Fruit fly (Drosophila melanogaster) whole organism, embryonic: Measurements from ENCODE around the gene CG18557.

Experiments used
- CG1024 ChIP-seq: fragments of 200-800 bp; sonication (Bioruptor generic); IDR thresholded peaks from 2 replicates; pipeline ENCODE4 v1.3.6; 2022; ENCODE audit warnings: missing biosample characterization, missing genetic modification characterization
- CG10321 ChIP-seq: fragments of 200-800 bp; sonication (Bioruptor generic); IDR thresholded peaks from 2 replicates; pipeline ENCODE4 v1.3.6; 2022; ENCODE audit warnings: missing biosample characterization, missing genetic modification characterization
- CG10979 ChIP-seq: fragments of 200-800 bp; sonication (Bioruptor generic); optimal IDR thresholded peaks from 2 replicates; lab custom pipeline; 2018; ENCODE audit warnings: missing biosample characterization, mild to moderate bottlenecking, missing genetic modification characterization, moderate library complexity
- CG11085 ChIP-seq: fragments of 200-800 bp; sonication (Bioruptor generic); IDR thresholded peaks from 2 replicates; pipeline ENCODE4 v1.3.6; 2022; ENCODE audit warnings: missing biosample characterization, missing genetic modification characterization
- CG1233 ChIP-seq: fragments of 200-800 bp; sonication (Bioruptor generic); optimal IDR thresholded peaks from 4 replicates; lab custom pipeline; 2018; ENCODE audit warnings: missing biosample characterization, mild to moderate bottlenecking, missing genetic modification characterization
- CG12659 ChIP-seq: fragments of 200-800 bp; sonication (Bioruptor generic); optimal IDR thresholded peaks from 3 replicates; lab custom pipeline; 2017; ENCODE audit warnings: mild to moderate bottlenecking, missing biosample characterization, missing genetic modification reagents, missing genetic modification characterization
- CG14441 ChIP-seq: fragments of 200-800 bp; sonication (Bioruptor generic); IDR thresholded peaks from 2 replicates; pipeline ENCODE4 v1.3.6; 2022; ENCODE audit warnings: missing biosample characterization, missing genetic modification characterization
- CG15269 ChIP-seq: fragments of 200-800 bp; sonication (Bioruptor generic); optimal IDR thresholded peaks from 2 replicates; lab custom pipeline; 2018; ENCODE audit warnings: missing biosample characterization, mild to moderate bottlenecking, missing genetic modification characterization, moderate library complexity
- CG17612 ChIP-seq: fragments of 200-800 bp; sonication (Bioruptor generic); IDR thresholded peaks from 2 replicates; pipeline ENCODE4 v1.3.6; 2022; ENCODE audit warnings: missing biosample characterization, missing genetic modification characterization
- CG18011 ChIP-seq: fragments of 200-800 bp; sonication (Bioruptor generic); optimal IDR thresholded peaks from 2 replicates; lab custom pipeline; 2017; ENCODE audit warnings: missing biosample characterization, missing genetic modification characterization, mild to moderate bottlenecking, moderate library complexity, missing genotype
- CG30431 ChIP-seq: fragments of 200-800 bp; sonication (Bioruptor generic); optimal IDR thresholded peaks from 2 replicates; lab custom pipeline; 2017; ENCODE audit warnings: missing biosample characterization, missing genetic modification characterization
- CG31365 ChIP-seq: fragments of 200-800 bp; sonication (Bioruptor generic); optimal IDR thresholded peaks from 2 replicates; lab custom pipeline; 2018; ENCODE audit warnings: missing biosample characterization, mild to moderate bottlenecking, missing genetic modification characterization
- CG34224 ChIP-seq: fragments of 200-800 bp; sonication (Bioruptor generic); IDR thresholded peaks from 3 replicates; pipeline ENCODE4 v1.3.6; 2022; ENCODE audit warnings: missing biosample characterization, missing genetic modification characterization; ENCODE audit not compliant: partially characterized antibody
- CG3838 ChIP-seq: fragments of 200-800 bp; sonication (Bioruptor generic); optimal IDR thresholded peaks from 3 replicates; lab custom pipeline; 2016; ENCODE audit warnings: missing biosample characterization, missing genetic modification characterization
- CG3995 ChIP-seq: fragments of 200-800 bp; sonication (Bioruptor generic); optimal IDR thresholded peaks from 3 replicates; lab custom pipeline; 2016; ENCODE audit warnings: missing biosample characterization, missing genetic modification characterization
- CG7556 ChIP-seq: fragments of 200-800 bp; sonication (Bioruptor generic); optimal IDR thresholded peaks from 2 replicates; lab custom pipeline; 2017; ENCODE audit warnings: missing biosample characterization, mild to moderate bottlenecking, missing genetic modification characterization
- CG8290 ChIP-seq, 3 experiments: fragments of 200-800 bp; sonication (Bioruptor generic); optimal IDR thresholded peaks; 2 replicates each; lab custom pipeline; 2016 to 2019; ENCODE audit warnings: missing biosample characterization in 3 of 3, missing genetic modification characterization in 3 of 3, mild to moderate bottlenecking in 2 of 3, moderate library complexity in 1 of 3
- CG8944 ChIP-seq: fragments of 200-800 bp; sonication (Bioruptor generic); optimal IDR thresholded peaks from 3 replicates; lab custom pipeline; 2016; ENCODE audit warnings: missing biosample characterization, missing genetic modification characterization
- CG9215 ChIP-seq: fragments of 200-800 bp; sonication (Bioruptor generic); IDR thresholded peaks from 2 replicates; pipeline ENCODE4 v1.3.6; 2022; ENCODE audit warnings: missing biosample characterization, missing genetic modification characterization
- CG9797 ChIP-seq: fragments of 200-800 bp; sonication (Bioruptor generic); optimal IDR thresholded peaks from 3 replicates; lab custom pipeline; 2018; ENCODE audit warnings: missing biosample characterization, mild to moderate bottlenecking, missing genetic modification characterization
- Chrac-16 ChIP-seq: fragments of 200-800 bp; sonication (Bioruptor generic); optimal IDR thresholded peaks from 3 replicates; lab custom pipeline; 2016; ENCODE audit warnings: missing biosample characterization, missing genetic modification characterization
- Deaf1 ChIP-seq: fragments of 200-800 bp; optimal IDR thresholded peaks from 3 replicates; lab custom pipeline; 2019; ENCODE audit warnings: missing biosample characterization, mild to moderate bottlenecking, missing genetic modification characterization, moderate library complexity
- Eip74EF ChIP-seq, 2 experiments: fragments of 200-800 bp in 1 of 2; fragments of >200 bp in 1 of 2; sonication (Bioruptor generic) in 1 of 2; optimal IDR thresholded peaks; 2 replicates each; lab custom pipeline; 2017 to 2019; ENCODE audit warnings: missing biosample characterization in 2 of 2, missing genetic modification characterization in 2 of 2, mild to moderate bottlenecking in 1 of 2, moderate library complexity in 1 of 2
- Ets65A ChIP-seq: fragments of 200-800 bp; sonication (Bioruptor generic); peaks from one replicate; lab custom pipeline; 2016; ENCODE audit warnings: missing biosample characterization, missing genetic modification characterization
- Jarid2 ChIP-seq: fragments of 200-800 bp; sonication (Bioruptor generic); optimal IDR thresholded peaks from 3 replicates; lab custom pipeline; 2017; ENCODE audit warnings: mild to moderate bottlenecking, missing biosample characterization, missing genetic modification reagents, missing genetic modification characterization
- Meics ChIP-seq: fragments of 200-800 bp; sonication (Bioruptor generic); optimal IDR thresholded peaks from 2 replicates; lab custom pipeline; 2017; ENCODE audit warnings: missing biosample characterization, mild to moderate bottlenecking, missing genetic modification characterization
- Six4 ChIP-seq: fragments of 200-800 bp; sonication (Bioruptor generic); optimal IDR thresholded peaks from 2 replicates; lab custom pipeline; 2016; ENCODE audit warnings: missing biosample characterization, missing genetic modification characterization
- cwo ChIP-seq: fragments of 200-800 bp; sonication (Bioruptor generic); optimal IDR thresholded peaks from 3 replicates; lab custom pipeline; 2017; ENCODE audit warnings: missing biosample characterization, missing genetic modification characterization, mild to moderate bottlenecking, moderate library complexity, missing genetic modification reagents
- dati ChIP-seq: fragments of 200-800 bp; sonication (Bioruptor generic); IDR thresholded peaks from 2 replicates; pipeline ENCODE4 v1.3.6; 2022; ENCODE audit warnings: missing biosample characterization, missing genetic modification characterization
- esg ChIP-seq: fragments of 200-800 bp; sonication (Bioruptor generic); conservative IDR thresholded peaks from 2 replicates; pipeline ENCODE4 v1.3.6; 2022; ENCODE audit warnings: missing biosample characterization, missing genetic modification characterization
- gcm ChIP-seq: fragments of 200-800 bp; sonication (Bioruptor generic); optimal IDR thresholded peaks from 2 replicates; lab custom pipeline; 2019; ENCODE audit warnings: missing biosample characterization, mild to moderate bottlenecking, missing genetic modification characterization, moderate library complexity
- gt ChIP-seq: fragments of 200-800 bp; sonication (Bioruptor generic); IDR thresholded peaks from 2 replicates; pipeline ENCODE4 v1.3.6; 2022; ENCODE audit warnings: missing biosample characterization, missing genetic modification characterization
- h ChIP-seq: fragments of >200 bp; optimal IDR thresholded peaks from 2 replicates; lab custom pipeline; 2017
- hbn ChIP-seq: fragments of 200-800 bp; sonication (Bioruptor generic); IDR thresholded peaks from 2 replicates; pipeline ENCODE4 v1.3.6; 2022; ENCODE audit warnings: missing biosample characterization, missing genetic modification characterization; ENCODE audit not compliant: partially characterized antibody
- her ChIP-seq: fragments of 200-800 bp; sonication (Bioruptor generic); optimal IDR thresholded peaks from 2 replicates; lab custom pipeline; 2016; ENCODE audit warnings: missing biosample characterization, missing genetic modification characterization
- ind ChIP-seq: fragments of 200-800 bp; sonication (Bioruptor generic); optimal IDR thresholded peaks from 3 replicates; lab custom pipeline; 2016; ENCODE audit warnings: missing biosample characterization, missing genetic modification characterization
- inv ChIP-seq: fragments of 200-800 bp; sonication (Bioruptor generic); IDR thresholded peaks from 2 replicates; pipeline ENCODE4 v1.3.6; 2022; ENCODE audit warnings: missing biosample characterization, missing genetic modification characterization; ENCODE audit not compliant: partially characterized antibody
- jumu ChIP-seq: fragments of 200-800 bp; sonication (Bioruptor generic); optimal IDR thresholded peaks from 3 replicates; lab custom pipeline; 2016; ENCODE audit warnings: missing biosample characterization, missing genetic modification characterization
- maf-S ChIP-seq: fragments of 200-800 bp; sonication (Bioruptor generic); optimal IDR thresholded peaks from 2 replicates; lab custom pipeline; 2016; ENCODE audit warnings: missing biosample characterization, missing genetic modification characterization
- p53 ChIP-seq: fragments of 200-800 bp; sonication (Bioruptor generic); optimal IDR thresholded peaks from 2 replicates; lab custom pipeline; 2016; ENCODE audit warnings: missing biosample characterization, missing genetic modification characterization
- pb ChIP-seq: fragments of 200-800 bp; sonication (Bioruptor generic); optimal IDR thresholded peaks from 3 replicates; lab custom pipeline; 2016; ENCODE audit warnings: missing biosample characterization, missing genetic modification characterization
- pho ChIP-seq: fragments of 200-800 bp; sonication (Bioruptor generic); optimal IDR thresholded peaks from 2 replicates; lab custom pipeline; 2016; ENCODE audit warnings: missing biosample characterization, missing genetic modification characterization
- pnt ChIP-seq: fragments of 200-800 bp; sonication (Bioruptor generic); optimal IDR thresholded peaks from 3 replicates; lab custom pipeline; 2016; ENCODE audit warnings: missing biosample characterization, missing genetic modification characterization
- prd ChIP-seq, 3 experiments: fragments of >200 bp in 2 of 3; fragments of 200-800 bp in 1 of 3; sonication (Bioruptor generic) in 1 of 3; optimal IDR thresholded peaks in 2 of 3; IDR thresholded peaks in 1 of 3; 2 replicates in 2 of 3; 3 replicates in 1 of 3; pipeline versions ENCODE4 v1.3.6 to Lab custom; 2017 to 2022; ENCODE audit warnings: missing biosample characterization in 1 of 3, missing genetic modification characterization in 1 of 3
- run ChIP-seq: fragments of 200-800 bp; sonication (Bioruptor generic); optimal IDR thresholded peaks from 3 replicates; lab custom pipeline; 2018; ENCODE audit warnings: missing biosample characterization, mild to moderate bottlenecking, missing genetic modification characterization
- sr ChIP-seq: fragments of 200-800 bp; sonication (Bioruptor generic); IDR thresholded peaks from 3 replicates; pipeline ENCODE4 v1.3.6; 2022; ENCODE audit warnings: missing biosample characterization, missing genetic modification characterization
- tio ChIP-seq: fragments of 200-800 bp; sonication (Bioruptor generic); optimal IDR thresholded peaks from 2 replicates; lab custom pipeline; 2017; ENCODE audit warnings: missing biosample characterization, missing genetic modification characterization, inconsistent platforms
- vfl ChIP-seq: fragments of 200-800 bp; sonication (Bioruptor generic); optimal IDR thresholded peaks from 2 replicates; lab custom pipeline; 2016; ENCODE audit warnings: missing biosample characterization, missing genetic modification characterization
- vnd ChIP-seq: fragments of 200-800 bp; sonication (Bioruptor generic); IDR thresholded peaks from 3 replicates; pipeline ENCODE4 v1.3.6; 2022; ENCODE audit warnings: missing biosample characterization, missing genetic modification characterization; ENCODE audit not compliant: partially characterized antibody

CG18557 gene

dm6 chr2L:2874542-2875194, 29.1 kb upstream of the CG18557 start, which contains the start of gene CG8814 (continued):
- no peak for TF ChIP-seq Jarid2 (GFP tag; lab: Kevin White, UChicago)
- peak; percentile 53 for TF ChIP-seq CG15269 (tag; lab: Kevin White, UChicago)
- no peak for TF ChIP-seq pb (GFP tag; lab: Kevin White, UChicago)
- TF ChIP-seq CG30431 (GFP tag; lab: Kevin White, UChicago): no peak
- peak; percentile 71 for TF ChIP-seq CG14441 (GFP tag; lab: Robert Waterston, UW)
- peak; percentile 57 for TF ChIP-seq Chrac-16
- no peak for TF ChIP-seq h (lab: Kevin White, UChicago)
- TF ChIP-seq sr (GFP tag; lab: Robert Waterston, UW): 0 out of 3 replicates have a peak, but pooled peaks have one; percentile 27
- TF ChIP-seq CG34224 (GFP tag; lab: Robert Waterston, UW): peak; percentile 70
- TF ChIP-seq CG7556 (GFP tag; lab: Kevin White, UChicago): peak; percentile 67
- TF ChIP-seq ind: peak; percentile 71
- no peak for TF ChIP-seq CG17612 (GFP tag; lab: Robert Waterston, UW)
- peak; percentile 77 for TF ChIP-seq CG8290 (GFP tag; optimal IDR thresholded peaks at IDR 0.05; lab: Kevin White, UChicago)
- peak in 1 of 2 experiments; percentile 71 for TF ChIP-seq CG8290 (tag; optimal IDR thresholded peaks at IDR 0.05; lab: Kevin White, UChicago)
- TF ChIP-seq CG8944 (GFP tag; lab: Kevin White, UChicago): peak; percentile 34
- no peak for TF ChIP-seq CG3838
- peak; percentile 57 for TF ChIP-seq pho (GFP tag; lab: Kevin White, UChicago)
- TF ChIP-seq her (GFP tag; lab: Kevin White, UChicago): peak; percentile 21
- TF ChIP-seq CG31365 (tag; lab: Kevin White, UChicago): no peak
- peak; percentile 36 for TF ChIP-seq Six4 (GFP tag; lab: Kevin White, UChicago)
- TF ChIP-seq vfl (GFP tag; lab: Kevin White, UChicago): peak; percentile 53
- TF ChIP-seq esg (GFP tag; lab: Robert Waterston, UW): peak; percentile 62
- no peak for TF ChIP-seq gt (GFP tag; lab: Robert Waterston, UW)
- no peak for TF ChIP-seq p53 (GFP tag; lab: Kevin White, UChicago)
- no peak for TF ChIP-seq run (tag; lab: Kevin White, UChicago)
- peak; percentile 82 for TF ChIP-seq inv
- TF ChIP-seq vnd (GFP tag; lab: Robert Waterston, UW): peak; percentile 76
- peak; percentile 43 for TF ChIP-seq jumu (GFP tag; lab: Kevin White, UChicago)
- peak; percentile 32 for TF ChIP-seq cwo
- peak; percentile 85 for TF ChIP-seq Ets65A (GFP tag; lab: Kevin White, UChicago)
- peak; percentile 42 for TF ChIP-seq maf-S (GFP tag; lab: Kevin White, UChicago)
- TF ChIP-seq tio: peak; percentile 59
- no peak for TF ChIP-seq CG1024
- TF ChIP-seq CG10979: peak; percentile 46
- peak; percentile 62 for TF ChIP-seq hbn (GFP tag; lab: Robert Waterston, UW)
- peak; percentile 80 for TF ChIP-seq CG9215 (GFP tag; lab: Robert Waterston, UW)
- no peak for TF ChIP-seq pnt (GFP tag; lab: Kevin White, UChicago)
- peak; percentile 57 for TF ChIP-seq Deaf1 (tag; lab: Kevin White, UChicago)
- peak; percentile 69 for TF ChIP-seq CG11085 (GFP tag; lab: Robert Waterston, UW)
- peak; percentile 91 for TF ChIP-seq CG12659
- peak; percentile 42 for TF ChIP-seq Meics (GFP tag; lab: Kevin White, UChicago)
- TF ChIP-seq CG10321 (GFP tag; lab: Robert Waterston, UW): no peak
- peak; percentile 28 for TF ChIP-seq CG18011 (GFP tag; lab: Kevin White, UChicago)
- peak; percentile 51 for TF ChIP-seq gcm (GFP tag; lab: Kevin White, UChicago)
- TF ChIP-seq prd (optimal IDR thresholded peaks at IDR 0.05; lab: Kevin White, UChicago): no peak
- peak; percentile 83 for TF ChIP-seq prd (GFP tag; IDR thresholded peaks at IDR 0.05; lab: Robert Waterston, UW)
- TF ChIP-seq dati (GFP tag; lab: Robert Waterston, UW): no peak
- no peak for TF ChIP-seq Eip74EF (GFP tag; optimal IDR thresholded peaks at IDR 0.05; lab: Kevin White, UChicago)
- TF ChIP-seq CG1233 (GFP tag; lab: Kevin White, UChicago): peak; percentile 43
- peak; percentile 67 for TF ChIP-seq CG9797 (GFP tag; lab: Kevin White, UChicago)
- TF ChIP-seq CG3995 (GFP tag; lab: Kevin White, UChicago): peak; percentile 62
